Fruit fly (Drosophila melanogaster) S2 (cell line): ENCODE results near the gene Herp.

Source experiments
- CG8478 ChIP-seq: fragments of >200 bp; optimal IDR thresholded peaks from 2 replicates; lab custom pipeline; 2018
- CTCF ChIP-seq, 2 experiments: fragments of >200 bp; optimal IDR thresholded peaks; 2 replicates each; lab custom pipeline; 2018

dm6 chr2L:7771891-7772290 lies 28.0 kb downstream of the Herp start:
- TF ChIP-seq CG8478 (lab: Kevin White, UChicago), result no peak
- TF ChIP-seq CTCF (optimal IDR thresholded peaks at IDR 0.05; lab: Kevin White, UChicago), result no peak
